Worm (Caenorhabditis elegans): Measurements from ENCODE around the gene unc-105.

The unc-105 gene

DNA sequence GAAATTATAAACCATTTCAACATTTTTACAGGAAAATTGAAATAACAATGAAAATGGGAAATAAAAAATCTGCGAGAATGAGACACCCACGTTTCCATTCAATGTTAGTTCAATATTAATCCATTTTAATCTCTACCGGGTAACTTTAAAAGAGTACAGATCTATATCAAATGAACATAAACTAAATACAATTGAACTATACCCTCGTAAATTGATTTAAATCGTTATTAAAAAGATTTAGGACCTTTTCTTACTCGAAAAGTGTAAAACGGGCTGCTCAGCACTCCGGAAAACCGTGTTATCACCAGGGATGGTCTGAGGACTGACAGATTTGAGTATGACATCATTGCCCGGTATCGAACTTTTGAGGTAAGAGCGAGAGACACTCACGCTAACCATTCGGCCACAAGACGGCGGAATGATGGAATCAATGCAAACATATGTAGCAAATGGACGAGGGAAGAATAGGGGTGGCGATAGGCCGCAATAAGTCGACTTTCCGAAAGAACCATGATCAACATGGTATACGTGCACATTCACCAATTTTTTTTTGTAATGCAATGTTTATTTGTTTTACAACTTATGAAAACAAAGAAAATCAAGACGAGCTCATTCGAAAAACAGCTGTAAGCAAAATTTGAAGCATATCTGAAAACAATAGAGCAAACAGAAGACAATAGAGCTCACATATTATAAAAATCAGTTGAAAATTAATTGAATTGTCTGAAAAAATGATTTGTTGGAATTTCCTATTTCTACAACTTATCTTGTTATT, 9.2 kb upstream of the unc-105 start, which contains the start of the genes chst-1 and C41C4.9:
chst-1 (minus strand) TSS at position 51 of the 775 bp plus-strand sequence.
C41C4.9 (plus strand) TSS at position 725 of the 775 bp plus-strand sequence.
- peak; percentile 80 for TF ChIP-seq unc-62 (GFP tag; optimal IDR thresholded peaks at IDR 0.05)
- TF ChIP-seq ceh-83 (GFP tag; optimal IDR thresholded peaks at IDR 0.05), result peak; percentile 96
- TF ChIP-seq lsy-2 (tag; optimal IDR thresholded peaks at IDR 0.05), result peak; percentile 16
- TF ChIP-seq elt-1 (tag; optimal IDR thresholded peaks at IDR 0.05; ENCODE audit: borderline replicate concordance, insufficient read depth), result no peak
- TF ChIP-seq nhr-237 (tag; optimal IDR thresholded peaks at IDR 0.05), result no peak
- peak; percentile 97 for TF ChIP-seq sptf-1 (tag; optimal IDR thresholded peaks at IDR 0.05)
- TF ChIP-seq lin-32 (GFP tag; optimal IDR thresholded peaks at IDR 0.05), result peak; percentile 97
- no peak for TF ChIP-seq nhr-2 (tag; optimal IDR thresholded peaks at IDR 0.05)
- TF ChIP-seq bed-3 (GFP tag; optimal IDR thresholded peaks at IDR 0.05), result peak; percentile 91
- TF ChIP-seq sem-2 (GFP tag; optimal IDR thresholded peaks at IDR 0.05), result peak; percentile 88
- TF ChIP-seq tbx-8 (GFP tag; optimal IDR thresholded peaks at IDR 0.05), result peak; percentile 90
- TF ChIP-seq hlh-1 (tag; optimal IDR thresholded peaks at IDR 0.05), result peak; percentile 66
- TF ChIP-seq drap-1 (GFP tag; optimal IDR thresholded peaks at IDR 0.05), result peak; percentile 97
- no peak for TF ChIP-seq blmp-1 (tag; optimal IDR thresholded peaks at IDR 0.05)
- peak; percentile 35 for TF ChIP-seq nhr-28 (tag; optimal IDR thresholded peaks at IDR 0.05)
- peak; percentile 31 for TF ChIP-seq ztf-11 (tag; optimal IDR thresholded peaks at IDR 0.05)
- TF ChIP-seq flh-1 (GFP tag; optimal IDR thresholded peaks at IDR 0.05), result peak; percentile 87
- TF ChIP-seq ham-2 (GFP tag; optimal IDR thresholded peaks at IDR 0.05), result peak; percentile 90
- peak; percentile 63 for TF ChIP-seq mep-1 (tag; optimal IDR thresholded peaks at IDR 0.05)
- TF ChIP-seq elt-3 (tag; optimal IDR thresholded peaks at IDR 0.05), result peak; percentile 73
- no peak for TF ChIP-seq snpc-4 (tag; optimal IDR thresholded peaks at IDR 0.05)
- no peak for TF ChIP-seq ces-1 (GFP tag; optimal IDR thresholded peaks at IDR 0.05)
- peak; percentile 80 for TF ChIP-seq pha-4 (tag; optimal IDR thresholded peaks at IDR 0.05)
- peak; percentile 54 for TF ChIP-seq unc-39 (tag; optimal IDR thresholded peaks at IDR 0.05)
- TF ChIP-seq nhr-76 (tag; optimal IDR thresholded peaks at IDR 0.05), result no peak
- peak; percentile 95 for TF ChIP-seq unc-120 (tag; optimal IDR thresholded peaks at IDR 0.05; ENCODE audit: poor library complexity, severe bottlenecking)
- no peak for TF ChIP-seq mab-5 (tag; optimal IDR thresholded peaks at IDR 0.05)
- TF ChIP-seq M03D4.4 (tag; optimal IDR thresholded peaks at IDR 0.05), result peak; percentile 94
- peak; percentile 29 for TF ChIP-seq lin-13 (tag; optimal IDR thresholded peaks at IDR 0.05)
- TF ChIP-seq mls-2 (tag; optimal IDR thresholded peaks at IDR 0.05), result peak; percentile 97
- peak; percentile 90 for TF ChIP-seq ceh-43 (GFP tag; optimal IDR thresholded peaks at IDR 0.05)
- TF ChIP-seq cnd-1 (tag; optimal IDR thresholded peaks at IDR 0.05), result peak; percentile 97
- TF ChIP-seq nhr-12 (tag; optimal IDR thresholded peaks at IDR 0.05), result no peak

DNA sequence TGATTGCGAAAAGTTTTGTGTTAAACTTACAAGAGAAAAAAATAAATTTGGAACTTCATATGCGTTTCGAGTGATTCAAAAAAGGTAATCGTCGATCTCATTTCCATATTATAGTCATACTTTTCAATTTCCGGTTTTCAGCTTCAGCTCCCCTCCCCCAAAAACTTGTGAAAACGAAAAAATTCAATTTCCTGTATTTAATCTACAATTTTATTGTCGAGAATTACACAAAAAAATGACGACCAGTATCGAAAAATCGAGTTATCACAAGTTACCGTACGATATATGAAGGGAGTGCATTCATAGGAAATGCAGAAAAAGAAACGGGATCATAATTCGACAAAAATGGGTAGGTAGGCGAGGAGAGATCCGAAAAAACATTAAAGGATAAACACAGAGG, 4.2 kb upstream of the unc-105 start, which contains the start of gene lron-4:
lron-4 (minus strand) TSS at position 101 of the 400 bp plus-strand sequence.
- TF ChIP-seq ztf-11 (tag; optimal IDR thresholded peaks at IDR 0.05) (no peak), ces-1 (GFP tag; optimal IDR thresholded peaks at IDR 0.05) (no peak), ceh-39 (tag; optimal IDR thresholded peaks at IDR 0.05) (no peak), drap-1 (GFP tag; optimal IDR thresholded peaks at IDR 0.05) (no peak)

DNA sequence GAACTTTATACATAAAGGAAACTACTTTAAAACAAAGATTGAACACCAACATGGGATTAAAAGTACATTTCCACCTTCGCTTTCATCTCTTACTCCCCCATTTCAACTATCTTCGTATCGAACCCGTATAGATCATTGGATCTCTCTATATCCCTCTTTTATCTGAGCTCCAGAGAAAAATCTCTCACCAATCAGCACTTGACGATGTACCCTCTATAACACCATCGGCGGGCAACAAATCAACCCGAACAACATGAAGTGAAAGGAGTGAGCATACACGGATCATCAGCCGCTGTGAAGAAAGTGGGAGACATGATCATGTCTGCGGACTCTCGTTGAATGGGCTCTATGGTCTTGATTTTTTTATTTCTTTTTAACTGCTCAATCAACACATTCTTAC, 1.2 kb downstream of the unc-105 start:
- TF ChIP-seq hlh-1 (tag; optimal IDR thresholded peaks at IDR 0.05), result no peak
- peak; percentile 79 for TF ChIP-seq unc-120 (tag; optimal IDR thresholded peaks at IDR 0.05; ENCODE audit: poor library complexity, severe bottlenecking)

DNA sequence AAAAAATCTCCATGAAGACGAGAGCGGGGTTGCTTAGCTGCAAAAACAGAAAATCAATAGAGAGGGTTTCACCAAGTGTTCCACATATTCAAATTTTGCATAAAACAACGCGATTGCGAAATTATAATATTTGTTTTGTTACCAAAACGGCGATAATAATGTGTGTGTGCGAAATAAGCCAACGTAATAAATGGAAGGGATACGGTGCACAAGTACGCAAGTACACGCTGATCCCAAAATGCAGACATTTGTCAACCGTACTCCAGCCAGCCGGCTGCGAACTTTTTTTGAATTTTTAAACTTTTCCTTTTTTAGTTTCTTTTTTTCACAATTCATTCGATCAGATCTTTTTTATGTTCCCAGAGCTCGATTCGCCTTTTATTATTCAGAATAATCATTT, 8.6 kb downstream of the unc-105 start, which contains the start of gene ire-1:
ire-1 (minus strand) TSS at position 44 of the 400 bp plus-strand sequence.
- TF ChIP-seq lin-13 (tag; optimal IDR thresholded peaks at IDR 0.05), result peak; percentile 7
- no peak for TF ChIP-seq ztf-11 (tag; optimal IDR thresholded peaks at IDR 0.05)
- peak; percentile 67 for TF ChIP-seq pha-4 (tag; optimal IDR thresholded peaks at IDR 0.05)
- TF ChIP-seq unc-62 (GFP tag; optimal IDR thresholded peaks at IDR 0.05), result no peak
- peak; percentile 3 for TF ChIP-seq unc-120 (tag; optimal IDR thresholded peaks at IDR 0.05; ENCODE audit: poor library complexity, severe bottlenecking)
- no peak for TF ChIP-seq unc-39 (tag; optimal IDR thresholded peaks at IDR 0.05)
- TF ChIP-seq hlh-1 (tag; optimal IDR thresholded peaks at IDR 0.05), result peak; percentile 10
- no peak for TF ChIP-seq mab-5 (tag; optimal IDR thresholded peaks at IDR 0.05)
- no peak for TF ChIP-seq elt-3 (tag; optimal IDR thresholded peaks at IDR 0.05)
- TF ChIP-seq nhr-237 (tag; optimal IDR thresholded peaks at IDR 0.05), result peak; percentile 47
- no peak for TF ChIP-seq cnd-1 (tag; optimal IDR thresholded peaks at IDR 0.05)
- no peak for TF ChIP-seq nhr-76 (tag; optimal IDR thresholded peaks at IDR 0.05)
- TF ChIP-seq mep-1 (tag; optimal IDR thresholded peaks at IDR 0.05), result peak; percentile 62
- TF ChIP-seq lsy-2 (tag; optimal IDR thresholded peaks at IDR 0.05), result peak; percentile 99
- TF ChIP-seq drap-1 (GFP tag; optimal IDR thresholded peaks at IDR 0.05), result no peak
- TF ChIP-seq ces-1 (GFP tag; optimal IDR thresholded peaks at IDR 0.05), result no peak
